Worm (Caenorhabditis elegans): Measurements from ENCODE around the gene T05C12.9.

T05C12.9 gene

ce11 chrII:8225914-8226313 lies 32.9 kb upstream of the T05C12.9 start:
- TF ChIP-seq tbx-2 (tag; optimal IDR thresholded peaks at IDR 0.05) (no peak), nhr-11 (tag; optimal IDR thresholded peaks at IDR 0.05) (no peak), K02D7.2 (tag; optimal IDR thresholded peaks at IDR 0.05) (no peak), lim-6 (tag; optimal IDR thresholded peaks at IDR 0.05) (no peak), madf-2 (tag; optimal IDR thresholded peaks at IDR 0.05) (no peak), elt-4 (tag; optimal IDR thresholded peaks at IDR 0.05) (no peak), hlh-13 (GFP tag; optimal IDR thresholded peaks at IDR 0.05) (no peak), pha-2 (tag; optimal IDR thresholded peaks at IDR 0.05) (no peak), C08G9.2 (tag; optimal IDR thresholded peaks at IDR 0.05) (no peak), ceh-31 (tag; optimal IDR thresholded peaks at IDR 0.05) (no peak)

ce11 chrII:8225347-8225746 lies 32.3 kb upstream of the T05C12.9 start:
- no peak for TF ChIP-seq ceh-2 (tag; optimal IDR thresholded peaks at IDR 0.05)

- TF ChIP-seq unc-86 (tag; optimal IDR thresholded peaks at IDR 0.05) (no peak), ref-2 (tag; optimal IDR thresholded peaks at IDR 0.05) (no peak), ztf-16 (tag; optimal IDR thresholded peaks at IDR 0.05) (no peak), pha-4 (tag; optimal IDR thresholded peaks at IDR 0.05) (no peak), C08G9.2 (tag; optimal IDR thresholded peaks at IDR 0.05) (no peak), pax-1 (tag; optimal IDR thresholded peaks at IDR 0.05) (no peak), ama-1 (optimal IDR thresholded peaks at IDR 0.05) (no peak), ceh-6 (GFP tag; optimal IDR thresholded peaks at IDR 0.05) (no peak), syd-9 (tag; optimal IDR thresholded peaks at IDR 0.05) (no peak), ceh-18 (tag; optimal IDR thresholded peaks at IDR 0.05) (no peak), tbx-7 (tag; optimal IDR thresholded peaks at IDR 0.05) (no peak)
These were observed 31.6 kb upstream of the T05C12.9 start for ce11 chrII:8224623-8225022.

ce11 chrII:8223945-8224344 lies 30.9 kb upstream of the T05C12.9 start:
- TF ChIP-seq ttx-3 (tag; optimal IDR thresholded peaks at IDR 0.05) (no peak), ceh-6 (GFP tag; optimal IDR thresholded peaks at IDR 0.05) (no peak), ceh-48 (tag; optimal IDR thresholded peaks at IDR 0.05) (no peak), pha-2 (tag; optimal IDR thresholded peaks at IDR 0.05) (no peak), unc-42 (tag; optimal IDR thresholded peaks at IDR 0.05) (no peak), F13H6.1 (tag; optimal IDR thresholded peaks at IDR 0.05) (no peak), fkh-6 (tag; optimal IDR thresholded peaks at IDR 0.05) (no peak), unc-55 (GFP tag; optimal IDR thresholded peaks at IDR 0.05) (no peak), pax-1 (tag; optimal IDR thresholded peaks at IDR 0.05) (no peak), pag-3 (tag; optimal IDR thresholded peaks at IDR 0.05; ENCODE audit: borderline replicate concordance) (no peak), elt-2 (tag; optimal IDR thresholded peaks at IDR 0.05) (no peak), lim-6 (tag; optimal IDR thresholded peaks at IDR 0.05) (no peak), ceh-31 (tag; optimal IDR thresholded peaks at IDR 0.05) (no peak), K02D7.2 (tag; optimal IDR thresholded peaks at IDR 0.05) (no peak)

- TF ChIP-seq ceh-2 (tag; optimal IDR thresholded peaks at IDR 0.05) (no peak), ceh-31 (tag; optimal IDR thresholded peaks at IDR 0.05) (peak; percentile 59), pax-1 (tag; optimal IDR thresholded peaks at IDR 0.05) (peak; percentile 87), sox-2 (GFP tag; IDR thresholded peaks at IDR 0.05) (peak; percentile 32; the same call in 1 of the 2 replicates), ceh-48 (tag; optimal IDR thresholded peaks at IDR 0.05) (no peak)
These were observed 30.4 kb upstream of the T05C12.9 start for ce11 chrII:8223422-8223821.

ce11 chrII:8222309-8223065 lies 29.5 kb upstream of the T05C12.9 start, which contains the start of gene dab-1:
dab-1 (plus strand) TSS chrII:8222386.
- TF ChIP-seq hlh-30 (tag; optimal IDR thresholded peaks at IDR 0.05; ENCODE audit: insufficient read depth), result peak; percentile 49
- TF ChIP-seq fkh-6 (tag; optimal IDR thresholded peaks at IDR 0.05), result no peak
- no peak for TF ChIP-seq ceh-2 (tag; optimal IDR thresholded peaks at IDR 0.05)
- TF ChIP-seq pha-2 (tag; optimal IDR thresholded peaks at IDR 0.05), result no peak
- TF ChIP-seq pros-1 (tag; optimal IDR thresholded peaks at IDR 0.05), result no peak
- peak; percentile 32 for TF ChIP-seq nfya-1 (tag; optimal IDR thresholded peaks at IDR 0.05)
- peak; percentile 30 for TF ChIP-seq unc-55 (GFP tag; optimal IDR thresholded peaks at IDR 0.05)
- no peak for TF ChIP-seq ets-4 (tag; optimal IDR thresholded peaks at IDR 0.05)
- TF ChIP-seq lin-11 (tag; optimal IDR thresholded peaks at IDR 0.05), result no peak
- no peak for TF ChIP-seq gmeb-2 (tag; optimal IDR thresholded peaks at IDR 0.05)
- no peak for TF ChIP-seq lim-6 (tag; optimal IDR thresholded peaks at IDR 0.05)
- TF ChIP-seq rnt-1 (tag; optimal IDR thresholded peaks at IDR 0.05), result no peak
- no peak for TF ChIP-seq ceh-6 (GFP tag; optimal IDR thresholded peaks at IDR 0.05)
- no peak for TF ChIP-seq unc-3 (GFP tag; conservative IDR thresholded peaks at IDR 0.05)
- TF ChIP-seq unc-3 (tag; optimal IDR thresholded peaks at IDR 0.05), result no peak
- TF ChIP-seq elt-2 (tag; optimal IDR thresholded peaks at IDR 0.05), result peak; percentile 3
- TF ChIP-seq unc-86 (tag; optimal IDR thresholded peaks at IDR 0.05), result no peak
- TF ChIP-seq ceh-45 (GFP tag; IDR thresholded peaks at IDR 0.05), result no peak; the same call in 1 of the 2 replicates
- TF ChIP-seq zip-5 (tag; optimal IDR thresholded peaks at IDR 0.05), result no peak
- no peak for TF ChIP-seq hlh-15 (tag; optimal IDR thresholded peaks at IDR 0.05)
- no peak for TF ChIP-seq ref-2 (tag; optimal IDR thresholded peaks at IDR 0.05)
